Fruit fly (Drosophila melanogaster): ENCODE data around the gene CG12075.

Gene CG12075

dm6 chrX:8885177-8885576 lies 47.1 kb downstream of the CG12075 start:
- no peak for TF ChIP-seq CG6808 (GFP tag; optimal IDR thresholded peaks at IDR 0.05)
- no peak for TF ChIP-seq CG9139 (GFP tag; optimal IDR thresholded peaks at IDR 0.05)
- TF ChIP-seq net (GFP tag; optimal IDR thresholded peaks at IDR 0.05) = no peak
- TF ChIP-seq fkh (GFP tag; optimal IDR thresholded peaks at IDR 0.05) = peak; percentile 52
- TF ChIP-seq vri (GFP tag; optimal IDR thresholded peaks at IDR 0.05) = peak; percentile 14
- no peak for TF ChIP-seq CG11902 (GFP tag; optimal IDR thresholded peaks at IDR 0.05)

- TF ChIP-seq fkh (GFP tag; optimal IDR thresholded peaks at IDR 0.05) = peak; percentile 69
- TF ChIP-seq CG6163 (GFP tag; IDR thresholded peaks at IDR 0.05) = peak; percentile 18; the same call in 1 of the 3 replicates
- no peak for TF ChIP-seq lz (GFP tag; optimal IDR thresholded peaks at IDR 0.05)
Measured at dm6 chrX:8887410-8887809, 49.3 kb downstream of the CG12075 start.

DNA sequence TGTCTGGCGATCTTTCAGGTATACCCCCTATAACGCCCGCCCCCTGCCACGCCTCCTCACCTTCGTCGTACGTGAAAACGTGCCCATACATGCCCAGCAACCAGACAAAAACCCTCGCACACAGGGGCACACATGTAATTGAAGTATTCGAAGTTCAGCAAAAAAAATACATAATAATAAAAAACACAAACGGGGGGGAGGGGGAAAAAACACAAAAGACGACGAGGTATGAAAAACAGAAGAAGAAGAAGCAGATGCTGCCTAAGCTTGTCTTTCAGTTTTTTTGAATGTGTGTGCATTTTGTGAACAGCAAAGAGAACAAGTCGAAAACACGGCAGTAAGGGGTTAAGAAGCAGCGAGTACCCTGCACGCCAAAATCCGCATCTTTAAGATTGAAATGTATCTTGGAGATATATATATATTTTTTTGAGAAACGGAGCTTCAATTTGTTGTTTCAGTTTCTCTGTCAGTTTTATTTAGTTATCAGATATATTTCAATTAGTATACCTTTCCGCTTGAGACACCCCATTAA lies 50.8 kb downstream of the CG12075 start:
- TF ChIP-seq lz (GFP tag; optimal IDR thresholded peaks at IDR 0.05) = peak; percentile 4
- no peak for TF ChIP-seq achi (GFP tag; optimal IDR thresholded peaks at IDR 0.05)
- TF ChIP-seq CG6792 (GFP tag; optimal IDR thresholded peaks at IDR 0.05) = no peak
- TF ChIP-seq fkh (GFP tag; optimal IDR thresholded peaks at IDR 0.05) = no peak
- no peak for TF ChIP-seq CG34406 (GFP tag; optimal IDR thresholded peaks at IDR 0.05)
- TF ChIP-seq CG3919 (GFP tag; optimal IDR thresholded peaks at IDR 0.05) = no peak
- no peak for TF ChIP-seq Blimp-1 (GFP tag; optimal IDR thresholded peaks at IDR 0.05)
- peak; percentile 11 for TF ChIP-seq CG6808 (GFP tag; optimal IDR thresholded peaks at IDR 0.05)
- TF ChIP-seq CG8119 (GFP tag; IDR thresholded peaks at IDR 0.05) = no peak
- TF ChIP-seq salr (GFP tag; optimal IDR thresholded peaks at IDR 0.05) = no peak
- TF ChIP-seq vri (GFP tag; optimal IDR thresholded peaks at IDR 0.05) = peak; percentile 61
- no peak for TF ChIP-seq Lpt (GFP tag; optimal IDR thresholded peaks at IDR 0.05)
- TF ChIP-seq Sox14 (GFP tag; optimal IDR thresholded peaks at IDR 0.05) = no peak
- TF ChIP-seq CG31627 (GFP tag; optimal IDR thresholded peaks at IDR 0.05) = no peak
- no peak for TF ChIP-seq Hr4 (GFP tag; optimal IDR thresholded peaks at IDR 0.05)
- no peak for TF ChIP-seq Hr38 (GFP tag; optimal IDR thresholded peaks at IDR 0.05)
- no peak for TF ChIP-seq Gug (GFP tag; IDR thresholded peaks at IDR 0.05)
- TF ChIP-seq CG11762 (GFP tag; optimal IDR thresholded peaks at IDR 0.05; ENCODE audit: insufficient read depth) = no peak
- TF ChIP-seq CG10669 (GFP tag; optimal IDR thresholded peaks at IDR 0.05) = no peak
- no peak for TF ChIP-seq fd85E (GFP tag; optimal IDR thresholded peaks at IDR 0.05)
- TF ChIP-seq Sox102F (GFP tag; optimal IDR thresholded peaks at IDR 0.05) = peak; percentile 12
- TF ChIP-seq topi (GFP tag; optimal IDR thresholded peaks at IDR 0.05) = no peak
- TF ChIP-seq acj6 (GFP tag; optimal IDR thresholded peaks at IDR 0.05) = peak; percentile 3
- TF ChIP-seq pdm3 (GFP tag; optimal IDR thresholded peaks at IDR 0.05) = no peak
- TF ChIP-seq CG6854 (GFP tag; optimal IDR thresholded peaks at IDR 0.05) = no peak
- no peak for TF ChIP-seq net (GFP tag; optimal IDR thresholded peaks at IDR 0.05)
- TF ChIP-seq CG9139 (GFP tag; optimal IDR thresholded peaks at IDR 0.05) = no peak
- no peak for TF ChIP-seq Hr39 (GFP tag; optimal IDR thresholded peaks at IDR 0.05)
- no peak for TF ChIP-seq CG8319 (GFP tag; optimal IDR thresholded peaks at IDR 0.05)
- TF ChIP-seq dac (GFP tag; optimal IDR thresholded peaks at IDR 0.05) = no peak
- TF ChIP-seq OdsH (GFP tag; optimal IDR thresholded peaks at IDR 0.05) = peak; percentile 17
- no peak for TF ChIP-seq CG3032 (tag; optimal IDR thresholded peaks at IDR 0.05)
- peak; percentile 19 for TF ChIP-seq CG10631 (GFP tag; optimal IDR thresholded peaks at IDR 0.05)
- TF ChIP-seq Ets21C (GFP tag; optimal IDR thresholded peaks at IDR 0.05) = no peak
- no peak for TF ChIP-seq CG6276 (GFP tag; optimal IDR thresholded peaks at IDR 0.05)
- peak; percentile 19 for TF ChIP-seq esn (GFP tag; optimal IDR thresholded peaks at IDR 0.05)
- no peak for TF ChIP-seq CG11294 (GFP tag; IDR thresholded peaks at IDR 0.05)
- no peak for TF ChIP-seq CG1621 (tag; optimal IDR thresholded peaks at IDR 0.05)
- no peak for TF ChIP-seq eg (GFP tag; IDR thresholded peaks at IDR 0.05)
- TF ChIP-seq Eip93F (GFP tag; optimal IDR thresholded peaks at IDR 0.05) = no peak
- no peak for TF ChIP-seq spab (GFP tag; optimal IDR thresholded peaks at IDR 0.05)
- TF ChIP-seq Sox15 (GFP tag; optimal IDR thresholded peaks at IDR 0.05) = no peak
- peak; percentile 68 for TF ChIP-seq Eip78C (GFP tag)
- TF ChIP-seq CG6163 (GFP tag; IDR thresholded peaks at IDR 0.05) = 0 out of 3 replicates have a peak, but pooled peaks have one; percentile 26
- TF ChIP-seq Met (GFP tag; optimal IDR thresholded peaks at IDR 0.05) = peak; percentile 31
- no peak for TF ChIP-seq dsx (GFP tag; optimal IDR thresholded peaks at IDR 0.05; ENCODE audit: poor library complexity, severe bottlenecking)
